Worm (Caenorhabditis elegans) whole organism, mixed stage, embryonic: ENCODE data around the gene T25D10.1.

Experiments used
- ceh-83 ChIP-seq: fragments of 200-800 bp; sonication (Bioruptor generic); optimal IDR thresholded peaks from 2 replicates; lab custom pipeline; 2018; ENCODE audit warnings: mild to moderate bottlenecking, missing genetic modification characterization, missing compliant biosample characterization
- ham-2 ChIP-seq: fragments of 200-800 bp; sonication (Bioruptor generic); optimal IDR thresholded peaks from 2 replicates; lab custom pipeline; 2018; ENCODE audit warnings: mild to moderate bottlenecking, missing genetic modification characterization, missing compliant biosample characterization
- lin-13 ChIP-seq: fragments of 150-350 bp; optimal IDR thresholded peaks from 2 replicates; lab custom pipeline; 2014; ENCODE audit warnings: missing biosample characterization, missing genetic modification characterization
- lsy-2 ChIP-seq: fragments of 150-350 bp; optimal IDR thresholded peaks from 2 replicates; lab custom pipeline; 2014; ENCODE audit warnings: missing biosample characterization, missing genetic modification characterization
- mep-1 ChIP-seq: fragments of 150-350 bp; optimal IDR thresholded peaks from 2 replicates; lab custom pipeline; 2017; ENCODE audit warnings: missing biosample characterization, missing genetic modification reagents, missing genetic modification characterization, inconsistent platforms
- nhr-237 ChIP-seq: fragments of 150-350 bp; optimal IDR thresholded peaks from 2 replicates; lab custom pipeline; 2014; ENCODE audit warnings: missing biosample characterization, missing genetic modification characterization
- nhr-28 ChIP-seq: fragments of 150-350 bp; optimal IDR thresholded peaks from 2 replicates; lab custom pipeline; 2014; ENCODE audit warnings: missing biosample characterization, missing genetic modification characterization
- nhr-76 ChIP-seq: sonication (generic microtip); optimal IDR thresholded peaks from 2 replicates; lab custom pipeline; 2017; ENCODE audit warnings: missing biosample characterization, missing genetic modification characterization
- pha-4 ChIP-seq: fragments of 150-350 bp; optimal IDR thresholded peaks from 2 replicates; lab custom pipeline; 2018; ENCODE audit warnings: missing biosample characterization, missing genetic modification reagents, missing genetic modification characterization
- snpc-4 ChIP-seq: fragments of 150-350 bp; optimal IDR thresholded peaks from 2 replicates; lab custom pipeline; 2014; ENCODE audit warnings: missing biosample characterization, missing genetic modification characterization
- sptf-1 ChIP-seq: sonication (generic microtip); optimal IDR thresholded peaks from 2 replicates; lab custom pipeline; 2017; ENCODE audit warnings: mild to moderate bottlenecking, missing genetic modification characterization, moderate library complexity, missing compliant biosample characterization
- unc-39 ChIP-seq: fragments of 150-350 bp; optimal IDR thresholded peaks from 2 replicates; lab custom pipeline; 2014; ENCODE audit warnings: missing biosample characterization, missing genetic modification characterization
- unc-62 ChIP-seq: fragments of 150-350 bp; optimal IDR thresholded peaks from 2 replicates; lab custom pipeline; 2014; ENCODE audit warnings: missing biosample characterization, missing genetic modification reagents, missing genetic modification characterization

ce11 chrII:6453341-6453806 is 50.2 kb downstream of the T25D10.1 start, which contains the start of gene atg-16.2:
- TF ChIP-seq unc-39 (no peak), pha-4 (peak; percentile 40), nhr-237 (peak; percentile 38), nhr-76 (tag; lab: Kevin White, UChicago) (no peak), ham-2 (GFP tag; lab: Kevin White, UChicago) (no peak), lin-13 (tag; lab: Kevin White, UChicago) (peak; percentile 59), unc-62 (GFP tag; lab: Kevin White, UChicago) (no peak), snpc-4 (no peak), mep-1 (tag; lab: Kevin White, UChicago) (peak; percentile 72), ceh-83 (GFP tag; lab: Kevin White, UChicago) (no peak), lsy-2 (tag; lab: Kevin White, UChicago) (peak; percentile 2), nhr-28 (tag; lab: Kevin White, UChicago) (no peak), sptf-1 (no peak)
